Worm (Caenorhabditis elegans) whole organism, young adult: ENCODE measurements around the gene K10G6.5.

ENCODE experiments used
- ama-1 ChIP-seq, 3 experiments: fragments of 150-350 bp in 1 of 3; sonication (generic microtip) in 2 of 3; optimal IDR thresholded peaks; 2 replicates each; lab custom pipeline; 2014 to 2018; ENCODE audit warnings: missing biosample characterization in 2 of 3, missing genetic modification characterization in 2 of 3, missing genetic modification reagents in 2 of 3
- aptf-3 ChIP-seq: fragments of 200-800 bp; sonication (Bioruptor generic); IDR thresholded peaks from 2 replicates; pipeline ENCODE4 v1.3.6; 2022; ENCODE audit warnings: missing genetic modification characterization, missing compliant biosample characterization
- attf-6 ChIP-seq: fragments of 200-800 bp; sonication (Bioruptor generic); IDR thresholded peaks from 2 replicates; pipeline ENCODE4 v1.3.6; 2022; ENCODE audit warnings: missing genetic modification reagents, missing genetic modification characterization, missing compliant biosample characterization
- let-607 ChIP-seq, 2 experiments: fragments of 200-800 bp in 1 of 2; sonication (Bioruptor generic) in 1 of 2; sonication (generic microtip) in 1 of 2; optimal IDR thresholded peaks; 2 replicates each; lab custom pipeline; 2016 to 2018; ENCODE audit warnings: mild to moderate bottlenecking in 2 of 2, missing compliant biosample characterization in 2 of 2, missing genetic modification characterization in 2 of 2, moderate library complexity in 2 of 2, missing genotype in 1 of 2
- mxl-1 ChIP-seq: sonication (generic microtip); optimal IDR thresholded peaks from 2 replicates; lab custom pipeline; 2016; ENCODE audit warnings: missing genetic modification characterization, missing compliant biosample characterization
- pha-4 ChIP-seq: fragments of 150-350 bp; sonication (generic microtip); optimal IDR thresholded peaks from 2 replicates; lab custom pipeline; 2014; ENCODE audit warnings: missing biosample characterization, missing genetic modification reagents, missing genetic modification characterization
- sdz-38 ChIP-seq: sonication (generic microtip); optimal IDR thresholded peaks from 2 replicates; lab custom pipeline; 2016; ENCODE audit warnings: missing genotype, missing genetic modification characterization, missing compliant biosample characterization
- unc-62 ChIP-seq: fragments of 150-350 bp; optimal IDR thresholded peaks from 2 replicates; lab custom pipeline; 2014; ENCODE audit warnings: missing biosample characterization, missing genetic modification reagents, missing genetic modification characterization

ce11 chrII:3951354-3951753 is 35.7 kb upstream of the K10G6.5 start:
- TF ChIP-seq pha-4 (tag; lab: Kevin White, UChicago) (no peak), aptf-3 (GFP tag; lab: Robert Waterston, UW) (no peak), unc-62 (GFP tag; lab: Kevin White, UChicago) (no peak), sdz-38 (tag; lab: Kevin White, UChicago) (no peak), mxl-1 (tag; lab: Kevin White, UChicago) (no peak), ama-1 (optimal IDR thresholded peaks at IDR 0.05; lab: Kevin White, UChicago) (no peak), ama-1 (GFP tag; optimal IDR thresholded peaks at IDR 0.05; lab: Kevin White, UChicago) (no peak), attf-6 (GFP tag; lab: Robert Waterston, UW) (no peak), let-607 (tag; optimal IDR thresholded peaks at IDR 0.05; lab: Kevin White, UChicago) (no peak)
